Fruit fly (Drosophila melanogaster): ENCODE measurements around the gene Srrm1.
A peak's percentile ranks its signal among the peaks of the same experiment; 100 is the strongest.

The Srrm1 gene

dm6 chr3L:13022854-13023560 lies 13.6 kb upstream of the Srrm1 start, which contains the start of gene RpS12 (continued):
- TF ChIP-seq B-H1 (GFP tag; IDR thresholded peaks at IDR 0.05) (no peak; the same call in 2 of the 3 replicates), Bteb2 (GFP tag; optimal IDR thresholded peaks at IDR 0.05) (peak; percentile 60), crc (GFP tag; optimal IDR thresholded peaks at IDR 0.05) (peak; percentile 66), Hr3 (GFP tag; optimal IDR thresholded peaks at IDR 0.05) (peak; percentile 55), vvl (GFP tag; IDR thresholded peaks at IDR 0.05) (peak; percentile 78), CG6654 (GFP tag; optimal IDR thresholded peaks at IDR 0.05) (peak; percentile 33), cad (GFP tag; optimal IDR thresholded peaks at IDR 0.05) (no peak), run (tag; optimal IDR thresholded peaks at IDR 0.05) (peak; percentile 19), CG10274 (GFP tag; optimal IDR thresholded peaks at IDR 0.05) (peak; percentile 63), CG14014 (GFP tag; IDR thresholded peaks at IDR 0.05) (peak; percentile 79), YL-1 (GFP tag; optimal IDR thresholded peaks at IDR 0.05) (peak; percentile 86), bbx (GFP tag; IDR thresholded peaks at IDR 0.05; ENCODE audit: partially characterized antibody) (peak; percentile 88), bsh (GFP tag; optimal IDR thresholded peaks at IDR 0.05) (peak; percentile 43 to 54), Myb (GFP tag; optimal IDR thresholded peaks at IDR 0.05) (peak; percentile 45), MBD-R2 (GFP tag; IDR thresholded peaks at IDR 0.05) (peak; percentile 43; the same call in 1 of the 2 replicates), CG30403 (GFP tag; optimal IDR thresholded peaks at IDR 0.05) (peak; percentile 73), CG4282 (GFP tag; optimal IDR thresholded peaks at IDR 0.05) (peak; percentile 62), cas (GFP tag; IDR thresholded peaks at IDR 0.05) (peak; percentile 79), btn (GFP tag; optimal IDR thresholded peaks at IDR 0.05) (peak; percentile 4), abd-A (tag; optimal IDR thresholded peaks at IDR 0.05) (peak; percentile 28), B-H2 (GFP tag; optimal IDR thresholded peaks at IDR 0.05) (peak; percentile 89), nau (GFP tag; optimal IDR thresholded peaks at IDR 0.05) (peak; percentile 81), CG1233 (GFP tag; optimal IDR thresholded peaks at IDR 0.05) (peak; percentile 77), Hr78 (GFP tag; optimal IDR thresholded peaks at IDR 0.05) (no peak), Rfx (GFP tag; IDR thresholded peaks at IDR 0.05) (peak; percentile 92), pan (optimal IDR thresholded peaks at IDR 0.05) (no peak), pan (GFP tag; optimal IDR thresholded peaks at IDR 0.05 in 1 of 2, IDR thresholded peaks at IDR 0.05 in 1 of 2) (peak in 1 of 2 experiments; percentile 67), CG6791 (GFP tag; IDR thresholded peaks at IDR 0.05; ENCODE audit: partially characterized antibody) (peak; percentile 92), CG17912 (GFP tag; optimal IDR thresholded peaks at IDR 0.05) (peak; percentile 82), sug (tag; optimal IDR thresholded peaks at IDR 0.05) (peak; percentile 53), HLH54F (GFP tag; optimal IDR thresholded peaks at IDR 0.05) (peak; percentile 73), aop (GFP tag; IDR thresholded peaks at IDR 0.05) (0 out of 2 replicates have a peak, but pooled peaks have one; percentile 47), CG17568 (GFP tag; optimal IDR thresholded peaks at IDR 0.05) (peak; percentile 89), CG11456 (GFP tag; IDR thresholded peaks at IDR 0.05) (peak; percentile 91), dan (GFP tag; IDR thresholded peaks at IDR 0.05) (no peak), NK7.1 (GFP tag; optimal IDR thresholded peaks at IDR 0.05) (peak; percentile 63), z (GFP tag; IDR thresholded peaks at IDR 0.05) (no peak), CG6272 (GFP tag; IDR thresholded peaks at IDR 0.05) (peak; percentile 71), CG9609 (GFP tag; optimal IDR thresholded peaks at IDR 0.05) (peak; percentile 75), CG7963 (GFP tag; IDR thresholded peaks at IDR 0.05; ENCODE audit: partially characterized antibody) (peak; percentile 51; the same call in 2 of the 3 replicates), mirr (GFP tag; optimal IDR thresholded peaks at IDR 0.05) (peak; percentile 86), cg (GFP tag; optimal IDR thresholded peaks at IDR 0.05) (no peak), jigr1 (GFP tag; IDR thresholded peaks at IDR 0.05) (no peak), BtbVII (GFP tag; optimal IDR thresholded peaks at IDR 0.05) (peak; percentile 77), Gug (GFP tag; IDR thresholded peaks at IDR 0.05) (no peak), CG6813 (GFP tag; optimal IDR thresholded peaks at IDR 0.05) (peak; percentile 87), grn (GFP tag; optimal IDR thresholded peaks at IDR 0.05) (no peak), NFAT (GFP tag; IDR thresholded peaks at IDR 0.05) (peak; percentile 77; the same call in 1 of the 2 replicates), tna (GFP tag; IDR thresholded peaks at IDR 0.05; ENCODE audit: partially characterized antibody) (peak; percentile 63)
